Worm (Caenorhabditis elegans) whole organism, mixed stage, embryonic: ENCODE data around the gene ceh-37.

Experiments
- lsy-2 ChIP-seq: fragments of 150-350 bp; optimal IDR thresholded peaks from 2 replicates; lab custom pipeline; 2014; ENCODE audit warnings: missing biosample characterization, missing genetic modification characterization
- mep-1 ChIP-seq: fragments of 150-350 bp; optimal IDR thresholded peaks from 2 replicates; lab custom pipeline; 2017; ENCODE audit warnings: missing biosample characterization, missing genetic modification reagents, missing genetic modification characterization, inconsistent platforms

DNA sequence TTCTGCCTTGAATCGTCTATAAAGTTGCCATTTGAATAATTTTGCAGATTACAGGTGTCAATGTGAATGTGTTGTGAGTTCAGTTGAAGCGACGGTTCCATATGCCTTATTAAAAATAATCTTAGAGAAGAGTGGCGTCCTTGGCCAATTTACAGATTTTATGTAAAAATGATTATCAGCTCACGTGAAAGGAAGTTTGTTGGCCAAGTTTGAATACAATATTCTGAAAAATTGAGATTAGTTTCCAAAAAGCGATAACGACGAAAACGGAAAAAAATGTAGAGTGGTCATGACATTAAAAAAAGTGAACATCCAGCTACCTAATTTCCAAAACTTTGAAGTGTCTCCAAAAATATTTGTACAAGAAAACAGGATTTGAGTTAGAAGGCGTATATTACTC lies 47.2 kb upstream of the ceh-37 start, which contains the start of gene E02H4.5:
- TF ChIP-seq mep-1 (tag; lab: Kevin White, UChicago) (no peak), lsy-2 (tag; lab: Kevin White, UChicago) (no peak)
